Worm (Caenorhabditis elegans): ENCODE measurements around the gene tag-335.

tag-335 gene

DNA sequence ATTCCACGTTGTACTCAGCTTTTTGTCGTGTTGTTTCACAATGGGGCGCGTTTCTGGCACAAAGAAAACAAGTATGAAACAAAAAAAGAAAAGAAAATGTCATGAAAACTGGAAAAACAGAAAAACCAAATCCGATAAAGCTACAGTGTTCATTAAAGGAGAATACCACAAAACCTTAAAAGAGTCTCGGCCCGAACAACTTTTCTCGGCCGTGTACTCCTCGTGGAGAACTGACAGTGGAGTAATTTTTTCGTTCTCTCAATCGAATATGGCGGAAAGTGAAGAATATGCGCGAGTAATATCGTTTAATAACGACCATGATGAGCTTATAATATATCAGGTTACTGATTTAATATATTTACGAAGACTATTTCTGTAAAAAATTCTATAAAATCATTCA is at the start of gene tag-335, which contains the start of gene vkmt-1:
Gene tag-335, minus strand, starts transcription at position 88 of the 400 bp plus-strand sequence.
Gene vkmt-1, plus strand, starts transcription at position 219 of the 400 bp plus-strand sequence.
- TF ChIP-seq egl-43 (GFP tag; IDR thresholded peaks at IDR 0.05) (no peak), zip-11 (GFP tag; IDR thresholded peaks at IDR 0.05) (no peak), tra-1 (GFP tag; IDR thresholded peaks at IDR 0.05) (no peak), dpl-1 (GFP tag; optimal IDR thresholded peaks at IDR 0.05) (no peak), ceh-32 (tag; optimal IDR thresholded peaks at IDR 0.05; ENCODE audit: poor library complexity) (no peak), mdl-1 (tag; optimal IDR thresholded peaks at IDR 0.05) (no peak), mes-2 (tag; optimal IDR thresholded peaks at IDR 0.05; ENCODE audit: poor library complexity, severe bottlenecking) (peak; percentile 88), spr-3 (GFP tag; optimal IDR thresholded peaks at IDR 0.05) (no peak), ceh-62 (tag; optimal IDR thresholded peaks at IDR 0.05) (no peak), lsy-2 (tag; optimal IDR thresholded peaks at IDR 0.05) (peak in 1 of 2 experiments; percentile 72), attf-4 (tag; optimal IDR thresholded peaks at IDR 0.05) (no peak), ztf-7 (tag; optimal IDR thresholded peaks at IDR 0.05) (no peak), F49E8.2 (tag; optimal IDR thresholded peaks at IDR 0.05; ENCODE audit: borderline replicate concordance) (no peak), nhr-48 (tag; optimal IDR thresholded peaks at IDR 0.05) (no peak), hif-1 (tag; optimal IDR thresholded peaks at IDR 0.05) (peak in 1 of 2 experiments; percentile 11), snpc-1.2 (GFP tag; IDR thresholded peaks at IDR 0.05) (no peak), unc-130 (GFP tag; optimal IDR thresholded peaks at IDR 0.05) (peak; percentile 50), nhr-6 (tag; optimal IDR thresholded peaks at IDR 0.05) (peak; percentile 20), F10B5.3 (tag; optimal IDR thresholded peaks at IDR 0.05) (no peak), lin-15B (tag; optimal IDR thresholded peaks at IDR 0.05) (no peak), madf-9 (GFP tag; conservative IDR thresholded peaks at IDR 0.05) (no peak), ces-1 (GFP tag; optimal IDR thresholded peaks at IDR 0.05) (no peak), unc-62 (GFP tag; optimal IDR thresholded peaks at IDR 0.05 in 1 of 2) (peak in 1 of 2 experiments; percentile 84), unc-62 (tag; optimal IDR thresholded peaks at IDR 0.05) (no peak), hmg-1.1 (GFP tag; IDR thresholded peaks at IDR 0.05) (no peak)

DNA sequence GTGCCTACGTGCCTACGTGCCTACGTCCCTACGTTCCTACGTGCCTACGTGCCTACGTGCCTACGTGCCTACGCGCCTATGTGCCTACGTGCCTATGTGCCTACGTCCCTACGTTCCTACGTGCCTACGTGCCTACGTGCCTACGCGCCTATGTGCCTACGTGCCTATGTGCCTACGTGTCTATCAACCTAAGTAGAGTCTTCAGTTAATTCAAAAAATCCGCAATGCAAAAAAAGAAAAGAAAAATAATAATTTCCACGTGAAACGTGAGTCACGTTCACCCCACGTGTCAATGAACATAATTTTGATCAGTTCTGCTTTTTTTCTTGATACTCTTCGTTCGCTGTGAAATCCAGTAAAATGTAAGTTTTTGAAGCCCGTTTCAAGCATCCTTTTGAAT is 48.5 kb upstream of the tag-335 start, which contains the start of gene F19B6.3:
Gene F19B6.3, plus strand, starts transcription at position 301 of the 400 bp plus-strand sequence.
- TF ChIP-seq egl-43 (GFP tag; IDR thresholded peaks at IDR 0.05): 0 out of 2 replicates have a peak, but pooled peaks have one; percentile 9

DNA sequence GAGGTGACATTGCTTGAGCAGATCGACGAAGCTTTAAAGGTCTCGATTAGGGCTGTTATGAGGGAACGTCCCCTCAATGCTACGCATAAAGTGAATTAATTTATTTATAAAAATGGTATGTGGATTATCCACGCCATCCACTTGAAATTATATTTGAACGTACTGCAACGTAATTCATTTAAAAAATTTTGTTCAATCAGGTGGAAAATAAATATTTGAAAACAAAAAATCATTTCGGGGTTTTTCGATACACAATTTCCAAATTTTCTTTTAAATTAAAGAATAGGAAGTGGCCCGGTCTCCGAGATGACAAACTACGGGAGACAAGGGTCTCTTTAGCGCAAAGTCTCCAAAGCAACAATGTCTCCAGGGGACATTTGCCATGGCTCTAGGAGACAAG is 33.2 kb upstream of the tag-335 start, which contains the start of gene oac-58:
Gene oac-58, minus strand, starts transcription at position 101 of the 400 bp plus-strand sequence.
- no peak for TF ChIP-seq dmd-8 (GFP tag; IDR thresholded peaks at IDR 0.05)
- no peak for TF ChIP-seq hmg-1.1 (GFP tag; IDR thresholded peaks at IDR 0.05)
- no peak for TF ChIP-seq snpc-4 (tag; optimal IDR thresholded peaks at IDR 0.05)
- no peak for TF ChIP-seq madf-5 (GFP tag; IDR thresholded peaks at IDR 0.05)
- no peak for TF ChIP-seq hlh-30 (tag; optimal IDR thresholded peaks at IDR 0.05; ENCODE audit: insufficient read depth)
- TF ChIP-seq ceh-20 (GFP tag; IDR thresholded peaks at IDR 0.05): no peak
- no peak for TF ChIP-seq ztf-11 (tag; optimal IDR thresholded peaks at IDR 0.05)
- no peak for TF ChIP-seq unc-39 (tag; optimal IDR thresholded peaks at IDR 0.05)
- TF ChIP-seq unc-130 (GFP tag; optimal IDR thresholded peaks at IDR 0.05): no peak
- no peak for TF ChIP-seq Y5F2A.4 (GFP tag; optimal IDR thresholded peaks at IDR 0.05)
- no peak for TF ChIP-seq zip-11 (GFP tag; IDR thresholded peaks at IDR 0.05)
- no peak for TF ChIP-seq snpc-1.2 (GFP tag; IDR thresholded peaks at IDR 0.05)
- TF ChIP-seq gei-8 (GFP tag; optimal IDR thresholded peaks at IDR 0.05): no peak
- no peak for TF ChIP-seq zag-1 (tag; optimal IDR thresholded peaks at IDR 0.05)
- TF ChIP-seq nhr-41 (GFP tag; IDR thresholded peaks at IDR 0.05): no peak
- TF ChIP-seq lin-38 (GFP tag; IDR thresholded peaks at IDR 0.05): no peak
- no peak for TF ChIP-seq nhr-10 (tag; optimal IDR thresholded peaks at IDR 0.05)
- no peak for TF ChIP-seq egl-27 (tag; optimal IDR thresholded peaks at IDR 0.05)
- no peak for TF ChIP-seq nhr-6 (tag; optimal IDR thresholded peaks at IDR 0.05)
- no peak for TF ChIP-seq ZK546.5 (tag; optimal IDR thresholded peaks at IDR 0.05)

Data from whole organism, L4 larva.